Fruit fly (Drosophila melanogaster): ENCODE measurements around the gene rdx.

- no peak for TF ChIP-seq fd96Ca (GFP tag; IDR thresholded peaks at IDR 0.05)
- TF ChIP-seq CG8159 (tag; optimal IDR thresholded peaks at IDR 0.05) = no peak
- TF ChIP-seq CG13204 (GFP tag; optimal IDR thresholded peaks at IDR 0.05) = no peak
- TF ChIP-seq CG12605 (GFP tag; IDR thresholded peaks at IDR 0.05) = no peak
- no peak for TF ChIP-seq CG15710 (tag; optimal IDR thresholded peaks at IDR 0.05)
- no peak for TF ChIP-seq CG32121 (GFP tag; IDR thresholded peaks at IDR 0.05)
- TF ChIP-seq CG4496 (GFP tag; IDR thresholded peaks at IDR 0.05) = no peak
- TF ChIP-seq CG8301 (tag; optimal IDR thresholded peaks at IDR 0.05) = no peak
- no peak for TF ChIP-seq Snoo (tag; optimal IDR thresholded peaks at IDR 0.05)
- no peak for TF ChIP-seq Pif1A (GFP tag; optimal IDR thresholded peaks at IDR 0.05)
- no peak for TF ChIP-seq CG17806 (tag; optimal IDR thresholded peaks at IDR 0.05)
These were observed 53.7 kb downstream of the rdx start for dm6 chr3R:13978078-13978559.
